Worm (Caenorhabditis elegans) whole organism, L2 larva: ENCODE data around the gene btbd-10.
"Not testable (repeated sequence)": the region's sequence is repeated elsewhere in the genome, so short reads cannot be mapped to it uniquely, and the experiment has no call there.

ENCODE experiments used
- C34F6.9 ChIP-seq: fragments of 150-350 bp; optimal IDR thresholded peaks from 2 replicates; lab custom pipeline; 2014; ENCODE audit warnings: missing biosample characterization, missing genetic modification characterization
- F13H6.1 ChIP-seq: sonication (generic microtip); optimal IDR thresholded peaks from 2 replicates; lab custom pipeline; 2016; ENCODE audit warnings: missing genetic modification characterization, missing compliant biosample characterization
- Y55F3AM.14 ChIP-seq: fragments of 200-800 bp; sonication (Bioruptor generic); optimal IDR thresholded peaks from 2 replicates; lab custom pipeline; 2018; ENCODE audit warnings: mild to moderate bottlenecking, missing genetic modification characterization, missing compliant biosample characterization
- ZK546.5 ChIP-seq: sonication (generic microtip); optimal IDR thresholded peaks from 2 replicates; lab custom pipeline; 2017; ENCODE audit warnings: missing biosample characterization, missing genetic modification characterization
- ama-1 ChIP-seq: fragments of 150-350 bp; optimal IDR thresholded peaks from 2 replicates; lab custom pipeline; 2018; ENCODE audit warnings: inconsistent platforms
- blmp-1 ChIP-seq: sonication (generic microtip); optimal IDR thresholded peaks from 2 replicates; lab custom pipeline; 2017; ENCODE audit warnings: missing genetic modification characterization, mild to moderate bottlenecking, missing compliant biosample characterization, antibody characterized with exemption, moderate library complexity; ENCODE audit not compliant: insufficient read depth
- ceh-16 ChIP-seq: fragments of 150-350 bp; optimal IDR thresholded peaks from 2 replicates; lab custom pipeline; 2014; ENCODE audit warnings: missing biosample characterization, missing genetic modification characterization
- crh-2 ChIP-seq: sonication (generic microtip); optimal IDR thresholded peaks from 2 replicates; lab custom pipeline; 2017; ENCODE audit warnings: missing biosample characterization, missing genetic modification characterization
- dmd-4 ChIP-seq: sonication (generic microtip); optimal IDR thresholded peaks from 2 replicates; lab custom pipeline; 2017; ENCODE audit warnings: missing biosample characterization, missing genetic modification characterization
- egl-27 ChIP-seq: sonication (generic microtip); optimal IDR thresholded peaks from 3 replicates; lab custom pipeline; 2017; ENCODE audit warnings: missing biosample characterization, missing genetic modification reagents, missing genetic modification characterization
- elt-3 ChIP-seq: sonication (generic microtip); optimal IDR thresholded peaks from 2 replicates; lab custom pipeline; 2017; ENCODE audit warnings: missing biosample characterization, missing genetic modification characterization
- fos-1 ChIP-seq: fragments of 150-350 bp; optimal IDR thresholded peaks from 2 replicates; lab custom pipeline; 2014; ENCODE audit warnings: missing biosample characterization, missing genetic modification characterization
- lin-11 ChIP-seq: fragments of 150-350 bp; sonication (generic microtip); optimal IDR thresholded peaks from 2 replicates; lab custom pipeline; 2014; ENCODE audit warnings: missing biosample characterization, missing genetic modification characterization, inconsistent platforms, mixed read lengths
- lin-39 ChIP-seq: fragments of 150-350 bp; optimal IDR thresholded peaks from 2 replicates; lab custom pipeline; 2014; ENCODE audit warnings: missing biosample characterization, missing genetic modification reagents, missing genetic modification characterization
- lsy-2 ChIP-seq, 2 experiments: fragments of 150-350 bp in 1 of 2; sonication (generic microtip) in 1 of 2; optimal IDR thresholded peaks; 2 replicates each; lab custom pipeline; 2014 to 2017; ENCODE audit warnings: missing biosample characterization in 2 of 2, missing genetic modification characterization in 2 of 2
- mab-5 ChIP-seq: fragments of 150-350 bp; optimal IDR thresholded peaks from 2 replicates; lab custom pipeline; 2014; ENCODE audit warnings: missing biosample characterization, missing genetic modification characterization
- mbf-1 ChIP-seq: sonication (generic microtip); optimal IDR thresholded peaks from 2 replicates; lab custom pipeline; 2017; ENCODE audit warnings: missing biosample characterization, missing genetic modification characterization
- nhr-10 ChIP-seq: sonication (generic microtip); optimal IDR thresholded peaks from 2 replicates; lab custom pipeline; 2017; ENCODE audit warnings: missing biosample characterization, missing genetic modification characterization
- nhr-11 ChIP-seq: fragments of 150-350 bp; optimal IDR thresholded peaks from 2 replicates; lab custom pipeline; 2014; ENCODE audit warnings: missing biosample characterization, missing genetic modification characterization
- nhr-129 ChIP-seq: fragments of 150-350 bp; optimal IDR thresholded peaks from 2 replicates; lab custom pipeline; 2014; ENCODE audit warnings: missing biosample characterization, missing genetic modification characterization
- nhr-23 ChIP-seq: fragments of 150-350 bp; optimal IDR thresholded peaks from 2 replicates; lab custom pipeline; 2014; ENCODE audit warnings: missing biosample characterization, missing genetic modification reagents, missing genetic modification characterization
- nhr-237 ChIP-seq: fragments of 150-350 bp; optimal IDR thresholded peaks from 2 replicates; lab custom pipeline; 2014; ENCODE audit warnings: missing biosample characterization, missing genetic modification characterization
- nhr-6 ChIP-seq: fragments of 150-350 bp; optimal IDR thresholded peaks from 2 replicates; lab custom pipeline; 2014; ENCODE audit warnings: missing biosample characterization, missing genetic modification characterization
- peb-1 ChIP-seq: fragments of 150-350 bp; optimal IDR thresholded peaks from 2 replicates; lab custom pipeline; 2014; ENCODE audit warnings: missing biosample characterization, missing genetic modification characterization
- sem-4 ChIP-seq: fragments of 150-350 bp; optimal IDR thresholded peaks from 2 replicates; lab custom pipeline; 2014; ENCODE audit warnings: missing biosample characterization, missing genetic modification reagents, missing genetic modification characterization
- sma-3 ChIP-seq: sonication (generic microtip); optimal IDR thresholded peaks from 2 replicates; lab custom pipeline; 2016; ENCODE audit warnings: missing genetic modification reagents, missing genetic modification characterization, missing compliant biosample characterization
- sma-9 ChIP-seq, 2 experiments: fragments of 150-350 bp in 1 of 2; sonication (generic microtip) in 1 of 2; optimal IDR thresholded peaks; 2 replicates each; lab custom pipeline; 2014 to 2016; ENCODE audit warnings: missing genetic modification characterization in 2 of 2, mild to moderate bottlenecking in 1 of 2, missing biosample characterization in 1 of 2, missing compliant biosample characterization in 1 of 2, missing genetic modification reagents in 1 of 2, moderate library complexity in 1 of 2
- unc-39 ChIP-seq: fragments of 150-350 bp; optimal IDR thresholded peaks from 2 replicates; lab custom pipeline; 2014; ENCODE audit warnings: missing biosample characterization, missing genetic modification characterization
- unc-55 ChIP-seq: fragments of 150-350 bp; sonication (generic microtip); optimal IDR thresholded peaks from 3 replicates; lab custom pipeline; 2014; ENCODE audit warnings: missing biosample characterization, missing genetic modification reagents, missing genetic modification characterization
- unc-62 ChIP-seq: fragments of 150-350 bp; optimal IDR thresholded peaks from 2 replicates; lab custom pipeline; 2014; ENCODE audit warnings: missing biosample characterization, missing genetic modification reagents, missing genetic modification characterization
- zag-1 ChIP-seq: fragments of 150-350 bp; optimal IDR thresholded peaks from 2 replicates; lab custom pipeline; 2014; ENCODE audit warnings: missing biosample characterization, missing genetic modification characterization
- ztf-1 ChIP-seq: fragments of 200-800 bp; sonication (Bioruptor generic); conservative IDR thresholded peaks from 2 replicates; pipeline ENCODE4 v1.3.6; 2022; ENCODE audit warnings: missing genetic modification characterization, missing compliant biosample characterization
- ztf-4 ChIP-seq: fragments of 150-350 bp; optimal IDR thresholded peaks from 2 replicates; lab custom pipeline; 2014; ENCODE audit warnings: missing biosample characterization, missing genetic modification characterization

The btbd-10 gene

ce11 chrII:4905883-4906282 is 1.1 kb downstream of the btbd-10 start:
- TF ChIP-seq unc-39 (tag; lab: Kevin White, UChicago): no peak
- TF ChIP-seq ceh-16 (tag; lab: Kevin White, UChicago): no peak
- TF ChIP-seq egl-27 (tag; lab: Kevin White, UChicago): no peak
- no peak for TF ChIP-seq nhr-237 (tag; lab: Kevin White, UChicago)
- TF ChIP-seq Y55F3AM.14 (GFP tag; lab: Kevin White, UChicago): no peak
- TF ChIP-seq zag-1 (tag; lab: Kevin White, UChicago): no peak
- TF ChIP-seq lin-11 (tag; lab: Kevin White, UChicago): no peak
- TF ChIP-seq ZK546.5 (tag; lab: Kevin White, UChicago): no peak
- no peak for TF ChIP-seq mbf-1 (tag; lab: Kevin White, UChicago)
- TF ChIP-seq F13H6.1 (tag; lab: Kevin White, UChicago): no peak

- TF ChIP-seq nhr-6 (tag; lab: Kevin White, UChicago) (no peak), peb-1 (no peak), F13H6.1 (tag; lab: Kevin White, UChicago) (peak; percentile 28), lsy-2 (tag; optimal IDR thresholded peaks at IDR 0.05; lab: Kevin White, UChicago) (peak in 1 of 2 experiments; percentile 25), fos-1 (peak; percentile 10), C34F6.9 (tag; lab: Kevin White, UChicago) (peak; percentile 40), nhr-237 (tag; lab: Kevin White, UChicago) (no peak), ztf-4 (tag; lab: Kevin White, UChicago) (peak; percentile 25), unc-39 (tag; lab: Kevin White, UChicago) (no peak), lin-39 (no peak), zag-1 (tag; lab: Kevin White, UChicago) (peak; percentile 22), sma-3 (peak; percentile 7), nhr-129 (tag; lab: Kevin White, UChicago) (peak; percentile 43), ztf-1 (GFP tag; lab: Robert Waterston, UW) (no peak), Y55F3AM.14 (GFP tag; lab: Kevin White, UChicago) (peak; percentile 18), elt-3 (no peak), unc-55 (GFP tag; lab: Kevin White, UChicago) (peak; percentile 62), sma-9 (GFP tag; optimal IDR thresholded peaks at IDR 0.05; lab: Kevin White, UChicago) (peak; percentile 25), sma-9 (tag; optimal IDR thresholded peaks at IDR 0.05; lab: Kevin White, UChicago) (no peak)
Observed at ce11 chrII:4908160-4908559, 3.4 kb downstream of the btbd-10 start.

ce11 chrII:4914214-4914613 is 9.4 kb downstream of the btbd-10 start, which contains the start of gene R05F9.11:
Gene R05F9.11 (minus strand): TSS chrII:4914218.
- TF ChIP-seq ZK546.5 (tag; lab: Kevin White, UChicago): no peak
- no peak for TF ChIP-seq unc-39 (tag; lab: Kevin White, UChicago)
- TF ChIP-seq unc-55 (GFP tag; lab: Kevin White, UChicago): no peak
- TF ChIP-seq mab-5 (tag; lab: Kevin White, UChicago): no peak
- no peak for TF ChIP-seq nhr-6 (tag; lab: Kevin White, UChicago)
- no peak for TF ChIP-seq nhr-10 (tag; lab: Kevin White, UChicago)
- TF ChIP-seq unc-62 (GFP tag; lab: Kevin White, UChicago): no peak
- TF ChIP-seq sem-4 (tag; lab: Kevin White, UChicago): no peak

ce11 chrII:4915572-4915971 is 10.8 kb downstream of the btbd-10 start:
- TF ChIP-seq dmd-4 (tag; lab: Kevin White, UChicago) (no peak), lin-39 (no peak), nhr-23 (tag; lab: Kevin White, UChicago) (no peak), nhr-129 (tag; lab: Kevin White, UChicago) (no peak), elt-3 (no peak), ama-1 (lab: Kevin White, UChicago) (no peak), sma-9 (GFP tag; optimal IDR thresholded peaks at IDR 0.05; lab: Kevin White, UChicago) (no peak), sma-9 (tag; optimal IDR thresholded peaks at IDR 0.05; lab: Kevin White, UChicago) (no peak), lin-11 (tag; lab: Kevin White, UChicago) (no peak), blmp-1 (no peak), ztf-1 (GFP tag; lab: Robert Waterston, UW) (no peak), peb-1 (no peak), sma-3 (no peak), sem-4 (tag; lab: Kevin White, UChicago) (no peak), ceh-16 (tag; lab: Kevin White, UChicago) (no peak), fos-1 (no peak), crh-2 (no peak)
- TF ChIP-seq, all 48 proteins: peak for 0

ce11 chrII:4916462-4916861 is 11.7 kb downstream of the btbd-10 start, which contains the start of gene msp-31:
Gene msp-31 (minus strand): TSS chrII:4916562.
- TF ChIP-seq nhr-11; sem-4 (tag; lab: Kevin White, UChicago); ztf-1 (GFP tag; lab: Robert Waterston, UW): not testable (repeated sequence)
